Worm (Caenorhabditis elegans): ENCODE measurements around the gene F42A6.6.

DNA sequence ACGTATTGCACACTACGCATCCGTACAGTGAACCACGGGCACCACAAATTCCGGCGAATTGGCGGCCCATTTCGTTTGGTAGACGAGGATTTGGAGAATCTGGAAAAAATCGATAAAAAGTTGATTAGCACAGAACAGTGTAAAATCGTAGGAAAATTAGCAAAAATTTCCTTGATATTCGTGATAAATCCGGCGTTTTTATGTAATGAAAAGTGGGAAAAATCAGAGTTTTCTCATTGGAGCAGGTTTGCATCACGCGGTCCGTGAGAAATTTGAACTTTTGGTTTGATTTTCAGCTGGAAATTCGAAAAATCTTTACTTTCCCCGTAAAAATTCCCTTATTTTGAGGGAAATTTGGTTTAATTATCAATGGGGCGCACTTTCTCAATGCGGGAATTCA, 47.4 kb upstream of the F42A6.6 start, which contains the start of gene B0546.4:
- TF ChIP-seq snpc-4 (GFP tag; optimal IDR thresholded peaks at IDR 0.05) (no peak), snpc-4 (tag; optimal IDR thresholded peaks at IDR 0.05) (no peak), hsf-1 (GFP tag; IDR thresholded peaks at IDR 0.05) (no peak), efl-1 (GFP tag; optimal IDR thresholded peaks at IDR 0.05) (no peak), zim-3 (tag; optimal IDR thresholded peaks at IDR 0.05) (no peak), Y95B8A.8 (GFP tag; IDR thresholded peaks at IDR 0.05) (no peak), hlh-26 (GFP tag; conservative IDR thresholded peaks at IDR 0.05) (no peak), K11D2.4 (GFP tag; IDR thresholded peaks at IDR 0.05) (no peak), dpl-1 (GFP tag; optimal IDR thresholded peaks at IDR 0.05) (no peak), pha-4 (tag; optimal IDR thresholded peaks at IDR 0.05) (no peak), F33H1.4 (GFP tag; IDR thresholded peaks at IDR 0.05) (no peak), snpc-3.4 (tag; optimal IDR thresholded peaks at IDR 0.05) (no peak), akir-1 (GFP tag; optimal IDR thresholded peaks at IDR 0.05) (no peak), Y79H2A.3 (GFP tag; conservative IDR thresholded peaks at IDR 0.05) (no peak)

Data from whole organism, young adult.